Worm (Caenorhabditis elegans): ENCODE data around the gene Y59A8B.19.

DNA sequence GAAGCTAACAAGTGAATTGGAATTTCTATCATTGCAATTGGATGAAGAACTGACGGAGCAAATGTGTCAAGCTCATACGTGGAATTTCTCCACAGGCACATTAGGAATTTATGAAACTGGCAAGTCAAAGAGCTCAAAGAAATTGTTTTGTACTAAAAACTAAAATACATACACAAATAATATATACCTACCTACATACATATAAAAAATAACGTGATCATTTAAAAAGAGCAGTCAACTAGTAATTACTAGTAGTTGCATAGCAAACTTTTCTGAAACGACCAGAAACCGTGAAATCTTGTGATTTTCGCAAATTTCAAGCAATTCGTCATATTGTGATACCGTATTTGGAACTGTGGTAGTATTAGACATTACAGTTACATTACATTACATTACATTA is 7.1 kb downstream of the Y59A8B.19 start, which contains the start of gene srh-133:
- no peak for TF ChIP-seq elt-3 (tag; optimal IDR thresholded peaks at IDR 0.05)
- TF ChIP-seq lin-35 (GFP tag; optimal IDR thresholded peaks at IDR 0.05): no peak
- TF ChIP-seq unc-130 (tag; optimal IDR thresholded peaks at IDR 0.05): no peak
- TF ChIP-seq ets-5 (GFP tag; IDR thresholded peaks at IDR 0.05): no peak
- no peak for TF ChIP-seq ceh-82 (tag; optimal IDR thresholded peaks at IDR 0.05)
- no peak for TF ChIP-seq nhr-76 (tag; optimal IDR thresholded peaks at IDR 0.05)
- no peak for TF ChIP-seq unc-62 (GFP tag; optimal IDR thresholded peaks at IDR 0.05)
